Worm (Caenorhabditis elegans): ENCODE data around the gene wrt-5.

Gene wrt-5

ce11 chrIV:4047628-4048027 is 3.8 kb downstream of the wrt-5 start:
- TF ChIP-seq ceh-18 (tag; optimal IDR thresholded peaks at IDR 0.05): no peak
- TF ChIP-seq pha-2 (tag; optimal IDR thresholded peaks at IDR 0.05): no peak
- no peak for TF ChIP-seq sox-2 (GFP tag; IDR thresholded peaks at IDR 0.05)
- TF ChIP-seq Y22D7AL.16 (tag; optimal IDR thresholded peaks at IDR 0.05): no peak
- TF ChIP-seq ets-4 (tag; optimal IDR thresholded peaks at IDR 0.05): no peak

- no peak for TF ChIP-seq Y22D7AL.16 (tag; optimal IDR thresholded peaks at IDR 0.05)
- no peak for TF ChIP-seq fkh-10 (GFP tag; optimal IDR thresholded peaks at IDR 0.05)
- no peak for TF ChIP-seq pat-9 (tag; optimal IDR thresholded peaks at IDR 0.05)
- TF ChIP-seq pha-4 (tag; optimal IDR thresholded peaks at IDR 0.05): no peak
- no peak for TF ChIP-seq odd-2 (tag; optimal IDR thresholded peaks at IDR 0.05)
- peak; percentile 43 for TF ChIP-seq rnt-1 (tag; optimal IDR thresholded peaks at IDR 0.05)
- TF ChIP-seq T23F11.4 (GFP tag; optimal IDR thresholded peaks at IDR 0.05): no peak
- TF ChIP-seq ztf-16 (tag; optimal IDR thresholded peaks at IDR 0.05): no peak
- TF ChIP-seq unc-55 (GFP tag; optimal IDR thresholded peaks at IDR 0.05): no peak
- TF ChIP-seq ceh-22 (tag; optimal IDR thresholded peaks at IDR 0.05): no peak
- no peak for TF ChIP-seq ceh-18 (tag; optimal IDR thresholded peaks at IDR 0.05)
- peak; percentile 66 for TF ChIP-seq hlh-8 (tag; optimal IDR thresholded peaks at IDR 0.05)
- peak; percentile 72 for TF ChIP-seq tbx-7 (tag; optimal IDR thresholded peaks at IDR 0.05)
- TF ChIP-seq ceh-45 (GFP tag; IDR thresholded peaks at IDR 0.05): no peak
- TF ChIP-seq unc-86 (tag; optimal IDR thresholded peaks at IDR 0.05): no peak
- TF ChIP-seq elt-4 (tag; optimal IDR thresholded peaks at IDR 0.05): no peak
- TF ChIP-seq pag-3 (tag; optimal IDR thresholded peaks at IDR 0.05; ENCODE audit: borderline replicate concordance): peak; percentile 9
- TF ChIP-seq gmeb-2 (tag; optimal IDR thresholded peaks at IDR 0.05): no peak
- no peak for TF ChIP-seq K09A11.1 (tag; optimal IDR thresholded peaks at IDR 0.05; ENCODE audit: insufficient read depth)
- no peak for TF ChIP-seq unc-3 (GFP tag; conservative IDR thresholded peaks at IDR 0.05)
- no peak for TF ChIP-seq unc-3 (tag; optimal IDR thresholded peaks at IDR 0.05)
- no peak for TF ChIP-seq nfya-1 (tag; optimal IDR thresholded peaks at IDR 0.05)
- TF ChIP-seq ets-4 (tag; optimal IDR thresholded peaks at IDR 0.05): peak; percentile 80
- no peak for TF ChIP-seq ceh-9 (tag; optimal IDR thresholded peaks at IDR 0.05)
- no peak for TF ChIP-seq npax-4 (tag; optimal IDR thresholded peaks at IDR 0.05)
- no peak for TF ChIP-seq ceh-6 (GFP tag; optimal IDR thresholded peaks at IDR 0.05)
- no peak for TF ChIP-seq pros-1 (tag; optimal IDR thresholded peaks at IDR 0.05)
- TF ChIP-seq nhr-232 (tag; optimal IDR thresholded peaks at IDR 0.05): no peak
- TF ChIP-seq hlh-13 (GFP tag; optimal IDR thresholded peaks at IDR 0.05): no peak
- no peak for TF ChIP-seq sox-4 (tag; optimal IDR thresholded peaks at IDR 0.05)
- no peak for TF ChIP-seq pqm-1 (tag; optimal IDR thresholded peaks at IDR 0.05)
- TF ChIP-seq ceh-34 (tag; optimal IDR thresholded peaks at IDR 0.05): peak; percentile 5
- no peak for TF ChIP-seq dmd-4 (tag; optimal IDR thresholded peaks at IDR 0.05; ENCODE audit: borderline replicate concordance)
- TF ChIP-seq hlh-15 (tag; optimal IDR thresholded peaks at IDR 0.05): no peak
- no peak for TF ChIP-seq che-1 (tag; optimal IDR thresholded peaks at IDR 0.05)
- TF ChIP-seq ama-1 (optimal IDR thresholded peaks at IDR 0.05): no peak
- peak; percentile 33 for TF ChIP-seq ref-2 (tag; optimal IDR thresholded peaks at IDR 0.05)
- TF ChIP-seq F13H6.1 (tag; optimal IDR thresholded peaks at IDR 0.05): no peak
- no peak for TF ChIP-seq syd-9 (tag; optimal IDR thresholded peaks at IDR 0.05)
- peak; percentile 3 for TF ChIP-seq unc-42 (tag; optimal IDR thresholded peaks at IDR 0.05)
- no peak for TF ChIP-seq lin-11 (tag; optimal IDR thresholded peaks at IDR 0.05)
- TF ChIP-seq fkh-6 (tag; optimal IDR thresholded peaks at IDR 0.05): peak; percentile 8
- peak; percentile 2 for TF ChIP-seq lim-6 (tag; optimal IDR thresholded peaks at IDR 0.05)
- TF ChIP-seq C08G9.2 (tag; optimal IDR thresholded peaks at IDR 0.05): peak; percentile 86
- TF ChIP-seq hlh-6 (tag; optimal IDR thresholded peaks at IDR 0.05): no peak
- TF ChIP-seq ceh-14 (tag; optimal IDR thresholded peaks at IDR 0.05): peak; percentile 55
- TF ChIP-seq mec-3 (tag; optimal IDR thresholded peaks at IDR 0.05; ENCODE audit: borderline replicate concordance): no peak
- TF ChIP-seq ceh-30 (tag; optimal IDR thresholded peaks at IDR 0.05): no peak
- peak; percentile 46 for TF ChIP-seq zip-5 (tag; optimal IDR thresholded peaks at IDR 0.05)
- TF ChIP-seq pha-2 (tag; optimal IDR thresholded peaks at IDR 0.05): no peak
- TF ChIP-seq K02D7.2 (tag; optimal IDR thresholded peaks at IDR 0.05): no peak
Measured at ce11 chrIV:4042274-4042673, 9.2 kb downstream of the wrt-5 start, which contains the start of gene cdc-73. TSS of gene cdc-73 (plus strand) at chrIV:4042575.
